Fruit fly (Drosophila melanogaster): ENCODE results near the gene Zyx.

DNA sequence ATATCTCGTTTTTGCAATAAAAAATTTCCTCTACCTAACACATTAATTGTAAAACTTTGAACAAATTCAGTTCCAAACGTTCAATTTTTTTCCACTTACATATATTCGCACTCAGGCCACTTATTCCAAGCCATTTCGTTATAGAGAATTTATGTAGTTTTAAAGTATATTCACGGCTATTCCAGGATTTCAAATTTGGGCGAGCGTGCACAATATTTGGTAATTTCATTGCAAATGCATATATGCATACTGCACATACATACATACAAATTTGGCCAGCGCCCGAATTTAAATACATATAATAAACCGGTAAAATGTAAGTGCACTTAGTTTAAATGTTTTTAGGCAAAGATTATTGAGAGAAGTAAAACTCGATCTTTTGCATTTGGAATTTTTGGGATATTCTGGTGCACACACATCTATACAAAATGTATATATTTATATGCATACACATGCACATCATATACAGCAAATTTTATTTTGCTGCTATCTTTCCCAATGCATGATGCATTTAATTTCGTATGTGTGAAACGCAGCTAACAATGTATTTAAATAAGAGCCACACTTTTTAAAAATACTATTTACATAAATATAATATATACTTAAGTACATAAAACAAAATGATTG is 38.6 kb downstream of the Zyx start:
- TF ChIP-seq Myc (optimal IDR thresholded peaks at IDR 0.05) (no peak), ttk (optimal IDR thresholded peaks at IDR 0.05) (no peak), insv (optimal IDR thresholded peaks at IDR 0.05) (no peak), psq (optimal IDR thresholded peaks at IDR 0.05) (no peak), h (optimal IDR thresholded peaks at IDR 0.05) (no peak), Sin3A (optimal IDR thresholded peaks at IDR 0.05) (no peak)
